Worm (Caenorhabditis elegans): ENCODE data around the gene C32A9.1.

The C32A9.1 gene

DNA sequence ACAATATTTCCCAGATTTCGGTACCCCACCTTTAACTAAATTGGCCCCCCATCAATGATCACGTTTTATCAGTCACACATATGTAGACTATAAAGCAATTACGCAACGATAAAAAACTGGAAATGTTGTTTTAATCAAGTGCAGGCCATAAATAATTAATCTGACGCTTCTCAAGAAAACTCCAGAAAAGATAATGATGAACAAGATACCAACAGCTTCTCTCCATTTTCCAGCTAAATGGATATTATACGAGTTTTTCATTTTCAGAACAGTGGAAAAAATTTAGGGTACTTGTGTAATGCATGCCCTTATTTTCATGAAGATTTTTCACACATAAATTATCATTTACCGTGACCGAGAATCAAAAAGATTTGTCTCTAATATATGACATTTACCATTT lies 43.6 kb downstream of the C32A9.1 start:
- no peak for TF ChIP-seq dao-5 (tag; optimal IDR thresholded peaks at IDR 0.05)
- TF ChIP-seq him-1 (tag; optimal IDR thresholded peaks at IDR 0.05) = no peak
- no peak for TF ChIP-seq W03F9.2 (tag; optimal IDR thresholded peaks at IDR 0.05)

DNA sequence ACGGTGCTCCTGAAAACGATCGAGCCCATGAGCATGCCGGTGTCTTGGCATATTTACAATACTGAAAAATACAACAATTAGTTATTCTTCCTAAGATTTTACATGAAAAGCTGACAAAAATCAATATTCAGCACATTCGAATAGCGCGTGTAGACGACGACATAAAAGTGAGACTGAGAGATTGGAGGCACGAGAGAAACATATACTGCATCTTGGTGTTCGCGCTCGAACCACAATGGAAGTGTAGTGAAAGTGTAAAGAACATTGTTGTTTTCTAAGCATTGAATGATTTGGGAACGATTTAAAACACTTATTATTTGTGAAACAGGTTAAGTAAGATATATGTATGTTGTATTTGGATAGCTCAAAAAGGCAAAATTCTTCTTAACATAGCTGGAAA lies 44.5 kb downstream of the C32A9.1 start, which contains the start of gene F44A6.4:
TSS of gene F44A6.4 (minus strand) at position 67 of the 400 bp plus-strand sequence.
- TF ChIP-seq dao-5 (tag; optimal IDR thresholded peaks at IDR 0.05) (no peak), him-1 (tag; optimal IDR thresholded peaks at IDR 0.05) (no peak), W03F9.2 (tag; optimal IDR thresholded peaks at IDR 0.05) (no peak)

DNA sequence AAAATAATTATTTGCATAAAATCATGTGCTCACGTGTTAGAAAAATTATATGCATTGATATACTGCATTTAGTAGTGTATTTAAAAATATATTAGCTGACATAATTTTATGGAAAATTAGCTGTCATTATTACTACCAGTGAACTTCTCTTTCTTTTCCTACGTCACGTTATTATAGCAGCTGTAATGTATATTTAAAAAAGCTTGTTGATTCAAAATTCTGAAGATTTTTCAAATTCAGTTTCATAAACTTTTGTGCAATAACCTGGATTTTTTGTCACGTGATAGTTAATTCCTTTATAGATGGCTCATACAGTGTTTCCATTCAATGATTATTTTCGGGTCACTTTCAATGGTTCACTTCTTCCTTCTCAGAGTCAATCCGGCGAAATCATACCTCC lies 47.5 kb downstream of the C32A9.1 start, which contains the start of gene F44A6.3:
TSS of gene F44A6.3 (plus strand) at position 301 of the 400 bp plus-strand sequence.
- TF ChIP-seq him-1 (tag; optimal IDR thresholded peaks at IDR 0.05) (no peak), W03F9.2 (tag; optimal IDR thresholded peaks at IDR 0.05) (no peak), dao-5 (tag; optimal IDR thresholded peaks at IDR 0.05) (no peak)

DNA sequence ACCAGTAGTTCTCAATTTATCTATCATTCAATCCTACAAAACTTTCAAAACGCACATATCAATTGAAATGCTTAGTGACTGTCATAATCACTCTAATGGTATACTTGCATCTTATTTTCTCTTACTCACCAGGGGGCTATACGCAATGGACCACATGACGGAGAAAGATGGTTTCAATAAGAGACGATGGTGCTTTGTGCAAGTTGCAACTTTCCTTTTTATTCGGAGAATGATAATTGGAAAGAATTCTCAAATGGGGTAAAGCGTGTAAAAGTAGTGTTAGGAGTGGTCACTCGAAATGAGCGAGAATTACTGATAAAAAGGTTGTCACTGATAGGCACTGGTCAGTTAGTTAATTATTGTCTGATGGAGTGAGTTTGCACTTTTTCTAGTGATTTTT lies 51.5 kb downstream of the C32A9.1 start:
- TF ChIP-seq him-1 (tag; optimal IDR thresholded peaks at IDR 0.05) (no peak), W03F9.2 (tag; optimal IDR thresholded peaks at IDR 0.05) (no peak), dao-5 (tag; optimal IDR thresholded peaks at IDR 0.05) (no peak)
